Worm (Caenorhabditis elegans): ENCODE measurements around the gene F53C3.6.

DNA sequence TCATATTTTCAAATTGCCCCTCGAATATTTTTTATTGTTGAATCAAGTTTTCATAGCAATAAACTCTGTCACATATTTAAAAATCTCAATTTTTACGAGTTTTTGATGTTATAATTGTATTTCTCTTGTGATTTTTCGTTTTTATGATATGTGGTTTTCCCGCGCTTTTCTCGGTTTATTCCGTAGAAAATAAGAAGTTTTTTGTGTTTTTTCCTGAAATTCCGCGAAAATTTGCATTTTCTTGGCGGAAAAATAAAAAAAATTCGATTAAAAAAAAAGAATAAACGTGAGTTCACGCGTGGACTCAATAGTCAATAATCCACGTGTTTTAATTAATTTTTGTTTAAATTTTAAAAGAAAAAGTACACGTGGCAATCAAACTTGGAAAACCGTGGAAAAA is 38.0 kb downstream of the F53C3.6 start:
- TF ChIP-seq nhr-237 (tag; optimal IDR thresholded peaks at IDR 0.05) (no peak), nhr-10 (tag; optimal IDR thresholded peaks at IDR 0.05) (no peak), unc-39 (tag; optimal IDR thresholded peaks at IDR 0.05) (no peak), snpc-4 (tag; optimal IDR thresholded peaks at IDR 0.05) (no peak), ama-1 (optimal IDR thresholded peaks at IDR 0.05) (no peak)
